Worm (Caenorhabditis elegans): ENCODE data around the gene lips-15.
"Not testable (repeated sequence)": the region's sequence is repeated elsewhere in the genome, so short reads cannot be mapped to it uniquely, and the experiment has no call there.

The lips-15 gene

ce11 chrII:12624433-12624832 lies 20.2 kb downstream of the lips-15 start, which contains the start of gene Y38E10A.14:
Y38E10A.14 (minus strand) TSS chrII:12624533.
- not testable (repeated sequence) for TF ChIP-seq nhr-237 (tag; optimal IDR thresholded peaks at IDR 0.05); ceh-83 (GFP tag; optimal IDR thresholded peaks at IDR 0.05); flh-1 (GFP tag; optimal IDR thresholded peaks at IDR 0.05)

ce11 chrII:12625673-12626072 lies 21.5 kb downstream of the lips-15 start:
- TF ChIP-seq nhr-28 (tag; optimal IDR thresholded peaks at IDR 0.05) (no peak), flh-1 (GFP tag; optimal IDR thresholded peaks at IDR 0.05) (no peak), cnd-1 (tag; optimal IDR thresholded peaks at IDR 0.05) (no peak), sptf-1 (tag; optimal IDR thresholded peaks at IDR 0.05) (no peak), unc-62 (GFP tag; optimal IDR thresholded peaks at IDR 0.05) (no peak), pha-4 (tag; optimal IDR thresholded peaks at IDR 0.05) (no peak), lsy-2 (tag; optimal IDR thresholded peaks at IDR 0.05) (no peak)

- no peak for TF ChIP-seq nhr-76 (tag; optimal IDR thresholded peaks at IDR 0.05)
- TF ChIP-seq M03D4.4 (tag; optimal IDR thresholded peaks at IDR 0.05), result no peak
- TF ChIP-seq unc-120 (tag; optimal IDR thresholded peaks at IDR 0.05; ENCODE audit: poor library complexity, severe bottlenecking), result no peak
- TF ChIP-seq unc-62 (GFP tag; optimal IDR thresholded peaks at IDR 0.05), result no peak
These were observed 22.0 kb downstream of the lips-15 start for ce11 chrII:12626120-12626624.

ce11 chrII:12626887-12627286 lies 22.7 kb downstream of the lips-15 start, which contains the start of gene nspe-7:
nspe-7 (plus strand) TSS chrII:12627187.
- TF ChIP-seq ceh-39 (tag; optimal IDR thresholded peaks at IDR 0.05), result no peak

- no peak for TF ChIP-seq sem-2 (GFP tag; optimal IDR thresholded peaks at IDR 0.05)
- TF ChIP-seq unc-62 (GFP tag; optimal IDR thresholded peaks at IDR 0.05), result no peak
- TF ChIP-seq mab-5 (tag; optimal IDR thresholded peaks at IDR 0.05), result no peak
- TF ChIP-seq ceh-43 (GFP tag; optimal IDR thresholded peaks at IDR 0.05), result no peak
- TF ChIP-seq lsy-2 (tag; optimal IDR thresholded peaks at IDR 0.05), result no peak
These were observed 24.4 kb downstream of the lips-15 start, which contains the start of gene nspe-5 for ce11 chrII:12628566-12628965. nspe-5 (plus strand) TSS chrII:12628866.

- TF ChIP-seq M03D4.4 (tag; optimal IDR thresholded peaks at IDR 0.05) (no peak), nhr-28 (tag; optimal IDR thresholded peaks at IDR 0.05) (no peak), nhr-76 (tag; optimal IDR thresholded peaks at IDR 0.05) (no peak)
These were observed 25.2 kb downstream of the lips-15 start, which contains the start of gene Y38E10A.28 for ce11 chrII:12629387-12629786. Y38E10A.28 (plus strand) TSS chrII:12629687.

- no peak for TF ChIP-seq ceh-83 (GFP tag; optimal IDR thresholded peaks at IDR 0.05)
- no peak for TF ChIP-seq nhr-12 (tag; optimal IDR thresholded peaks at IDR 0.05)
- no peak for TF ChIP-seq ceh-39 (tag; optimal IDR thresholded peaks at IDR 0.05)
- TF ChIP-seq ztf-11 (tag; optimal IDR thresholded peaks at IDR 0.05), result no peak
- TF ChIP-seq bed-3 (GFP tag; optimal IDR thresholded peaks at IDR 0.05), result no peak
- no peak for TF ChIP-seq nhr-28 (tag; optimal IDR thresholded peaks at IDR 0.05)
- TF ChIP-seq ces-1 (GFP tag; optimal IDR thresholded peaks at IDR 0.05), result no peak
- TF ChIP-seq sem-2 (GFP tag; optimal IDR thresholded peaks at IDR 0.05), result no peak
- TF ChIP-seq drap-1 (GFP tag; optimal IDR thresholded peaks at IDR 0.05), result no peak
- TF ChIP-seq elt-3 (tag; optimal IDR thresholded peaks at IDR 0.05), result no peak
- TF ChIP-seq unc-62 (GFP tag; optimal IDR thresholded peaks at IDR 0.05), result no peak
- TF ChIP-seq nhr-76 (tag; optimal IDR thresholded peaks at IDR 0.05), result no peak
- TF ChIP-seq pha-4 (tag; optimal IDR thresholded peaks at IDR 0.05), result no peak
These were observed 26.7 kb downstream of the lips-15 start, which contains the start of gene Y38E10A.34 for ce11 chrII:12630888-12631287. Y38E10A.34 (plus strand) TSS chrII:12631188.

- TF ChIP-seq lsy-2 (tag; optimal IDR thresholded peaks at IDR 0.05) (no peak), mab-5 (tag; optimal IDR thresholded peaks at IDR 0.05) (no peak), sptf-1 (tag; optimal IDR thresholded peaks at IDR 0.05) (no peak)
These were observed 30.6 kb downstream of the lips-15 start, which contains the start of gene Y38E10A.17 for ce11 chrII:12634749-12635318. Y38E10A.17 (minus strand) TSS chrII:12634799.

- TF ChIP-seq flh-1 (GFP tag; optimal IDR thresholded peaks at IDR 0.05), result no peak
- TF ChIP-seq sptf-1 (tag; optimal IDR thresholded peaks at IDR 0.05), result no peak
- TF ChIP-seq tbx-8 (GFP tag; optimal IDR thresholded peaks at IDR 0.05), result no peak
- TF ChIP-seq pha-4 (tag; optimal IDR thresholded peaks at IDR 0.05), result no peak
- no peak for TF ChIP-seq unc-39 (tag; optimal IDR thresholded peaks at IDR 0.05)
- no peak for TF ChIP-seq lsy-2 (tag; optimal IDR thresholded peaks at IDR 0.05)
- no peak for TF ChIP-seq bed-3 (GFP tag; optimal IDR thresholded peaks at IDR 0.05)
- TF ChIP-seq ztf-11 (tag; optimal IDR thresholded peaks at IDR 0.05), result no peak
- no peak for TF ChIP-seq hlh-1 (tag; optimal IDR thresholded peaks at IDR 0.05)
These were observed 32.4 kb downstream of the lips-15 start, which contains the start of gene nhr-234 for ce11 chrII:12636602-12637001. nhr-234 (plus strand) TSS chrII:12636678.
